Worm (Caenorhabditis elegans) whole organism, mixed stage, embryonic: ENCODE measurements around the gene W06G6.15.

Source experiments
- M03D4.4 ChIP-seq: sonication (generic microtip); optimal IDR thresholded peaks from 2 replicates; lab custom pipeline; 2017; ENCODE audit warnings: mild to moderate bottlenecking, missing genetic modification characterization, missing compliant biosample characterization
- bed-3 ChIP-seq: fragments of 200-800 bp; sonication (Bioruptor generic); optimal IDR thresholded peaks from 3 replicates; lab custom pipeline; 2018; ENCODE audit warnings: mild to moderate bottlenecking, missing genetic modification characterization, moderate library complexity, missing compliant biosample characterization
- blmp-1 ChIP-seq: fragments of 150-350 bp; optimal IDR thresholded peaks from 2 replicates; lab custom pipeline; 2014; ENCODE audit warnings: missing biosample characterization, missing genetic modification characterization
- ceh-39 ChIP-seq: fragments of 150-350 bp; optimal IDR thresholded peaks from 2 replicates; lab custom pipeline; 2014; ENCODE audit warnings: missing biosample characterization, missing genetic modification characterization
- ceh-43 ChIP-seq: fragments of 200-800 bp; sonication (Bioruptor generic); optimal IDR thresholded peaks from 2 replicates; lab custom pipeline; 2018; ENCODE audit warnings: mild to moderate bottlenecking, missing genetic modification characterization, moderate library complexity, missing compliant biosample characterization
- ceh-83 ChIP-seq: fragments of 200-800 bp; sonication (Bioruptor generic); optimal IDR thresholded peaks from 2 replicates; lab custom pipeline; 2018; ENCODE audit warnings: mild to moderate bottlenecking, missing genetic modification characterization, missing compliant biosample characterization
- ces-1 ChIP-seq: fragments of 150-350 bp; optimal IDR thresholded peaks from 2 replicates; lab custom pipeline; 2014; ENCODE audit warnings: missing biosample characterization, missing genetic modification reagents, missing genetic modification characterization
- cnd-1 ChIP-seq: fragments of 200-800 bp; sonication (Bioruptor generic); optimal IDR thresholded peaks from 2 replicates; lab custom pipeline; 2018; ENCODE audit warnings: mild to moderate bottlenecking, missing genetic modification characterization, missing compliant biosample characterization
- drap-1 ChIP-seq: fragments of 200-800 bp; sonication (Bioruptor generic); optimal IDR thresholded peaks from 3 replicates; lab custom pipeline; 2018; ENCODE audit warnings: mild to moderate bottlenecking, missing genetic modification characterization, missing compliant biosample characterization
- elt-1 ChIP-seq: sonication (generic microtip); optimal IDR thresholded peaks from 2 replicates; lab custom pipeline; 2017; ENCODE audit warnings: missing genetic modification characterization, mild to moderate bottlenecking, missing compliant biosample characterization, antibody characterized with exemption, moderate library complexity, borderline replicate concordance; ENCODE audit not compliant: insufficient read depth
- elt-3 ChIP-seq: fragments of 150-350 bp; optimal IDR thresholded peaks from 2 replicates; lab custom pipeline; 2014; ENCODE audit warnings: missing biosample characterization, missing genetic modification characterization
- flh-1 ChIP-seq: fragments of 200-800 bp; sonication (Bioruptor generic); optimal IDR thresholded peaks from 2 replicates; lab custom pipeline; 2018; ENCODE audit warnings: mild to moderate bottlenecking, missing genetic modification characterization, moderate library complexity, missing compliant biosample characterization
- ham-2 ChIP-seq: fragments of 200-800 bp; sonication (Bioruptor generic); optimal IDR thresholded peaks from 2 replicates; lab custom pipeline; 2018; ENCODE audit warnings: mild to moderate bottlenecking, missing genetic modification characterization, missing compliant biosample characterization
- hlh-1 ChIP-seq: fragments of 150-350 bp; optimal IDR thresholded peaks from 2 replicates; lab custom pipeline; 2014; ENCODE audit warnings: missing biosample characterization, missing genetic modification reagents, missing genetic modification characterization
- lin-13 ChIP-seq: fragments of 150-350 bp; optimal IDR thresholded peaks from 2 replicates; lab custom pipeline; 2014; ENCODE audit warnings: missing biosample characterization, missing genetic modification characterization
- lin-32 ChIP-seq: fragments of 200-800 bp; sonication (Bioruptor generic); optimal IDR thresholded peaks from 2 replicates; lab custom pipeline; 2018; ENCODE audit warnings: mild to moderate bottlenecking, missing genetic modification characterization, missing compliant biosample characterization
- lsy-2 ChIP-seq: fragments of 150-350 bp; optimal IDR thresholded peaks from 2 replicates; lab custom pipeline; 2014; ENCODE audit warnings: missing biosample characterization, missing genetic modification characterization
- mep-1 ChIP-seq: fragments of 150-350 bp; optimal IDR thresholded peaks from 2 replicates; lab custom pipeline; 2017; ENCODE audit warnings: missing biosample characterization, missing genetic modification reagents, missing genetic modification characterization, inconsistent platforms
- nhr-12 ChIP-seq: fragments of 150-350 bp; optimal IDR thresholded peaks from 2 replicates; lab custom pipeline; 2014; ENCODE audit warnings: missing biosample characterization, missing genetic modification characterization
- nhr-2 ChIP-seq: fragments of 150-350 bp; optimal IDR thresholded peaks from 2 replicates; lab custom pipeline; 2014; ENCODE audit warnings: missing biosample characterization, missing genetic modification characterization
- nhr-28 ChIP-seq: fragments of 150-350 bp; optimal IDR thresholded peaks from 2 replicates; lab custom pipeline; 2014; ENCODE audit warnings: missing biosample characterization, missing genetic modification characterization
- nhr-76 ChIP-seq: sonication (generic microtip); optimal IDR thresholded peaks from 2 replicates; lab custom pipeline; 2017; ENCODE audit warnings: missing biosample characterization, missing genetic modification characterization
- pha-4 ChIP-seq: fragments of 150-350 bp; optimal IDR thresholded peaks from 2 replicates; lab custom pipeline; 2018; ENCODE audit warnings: missing biosample characterization, missing genetic modification reagents, missing genetic modification characterization
- sem-2 ChIP-seq: fragments of 200-800 bp; sonication (Bioruptor generic); optimal IDR thresholded peaks from 2 replicates; lab custom pipeline; 2018; ENCODE audit warnings: mild to moderate bottlenecking, missing genetic modification characterization, missing compliant biosample characterization
- snpc-4 ChIP-seq: fragments of 150-350 bp; optimal IDR thresholded peaks from 2 replicates; lab custom pipeline; 2014; ENCODE audit warnings: missing biosample characterization, missing genetic modification characterization
- sptf-1 ChIP-seq: sonication (generic microtip); optimal IDR thresholded peaks from 2 replicates; lab custom pipeline; 2017; ENCODE audit warnings: mild to moderate bottlenecking, missing genetic modification characterization, moderate library complexity, missing compliant biosample characterization
- tbx-8 ChIP-seq: fragments of 200-800 bp; sonication (Bioruptor generic); optimal IDR thresholded peaks from 2 replicates; lab custom pipeline; 2018; ENCODE audit warnings: mild to moderate bottlenecking, missing genetic modification characterization, moderate library complexity, missing compliant biosample characterization
- unc-120 ChIP-seq: sonication (generic microtip); optimal IDR thresholded peaks from 2 replicates; lab custom pipeline; 2017; ENCODE audit warnings: missing genetic modification characterization, missing compliant biosample characterization; ENCODE audit not compliant: poor library complexity, severe bottlenecking
- unc-39 ChIP-seq: fragments of 150-350 bp; optimal IDR thresholded peaks from 2 replicates; lab custom pipeline; 2014; ENCODE audit warnings: missing biosample characterization, missing genetic modification characterization
- unc-62 ChIP-seq: fragments of 150-350 bp; optimal IDR thresholded peaks from 2 replicates; lab custom pipeline; 2014; ENCODE audit warnings: missing biosample characterization, missing genetic modification reagents, missing genetic modification characterization
- zip-8 ChIP-seq: fragments of 150-350 bp; optimal IDR thresholded peaks from 2 replicates; lab custom pipeline; 2014; ENCODE audit warnings: missing biosample characterization, missing genetic modification characterization
- ztf-11 ChIP-seq: fragments of 150-350 bp; optimal IDR thresholded peaks from 2 replicates; lab custom pipeline; 2014; ENCODE audit warnings: missing biosample characterization, missing genetic modification characterization

Gene W06G6.15

DNA sequence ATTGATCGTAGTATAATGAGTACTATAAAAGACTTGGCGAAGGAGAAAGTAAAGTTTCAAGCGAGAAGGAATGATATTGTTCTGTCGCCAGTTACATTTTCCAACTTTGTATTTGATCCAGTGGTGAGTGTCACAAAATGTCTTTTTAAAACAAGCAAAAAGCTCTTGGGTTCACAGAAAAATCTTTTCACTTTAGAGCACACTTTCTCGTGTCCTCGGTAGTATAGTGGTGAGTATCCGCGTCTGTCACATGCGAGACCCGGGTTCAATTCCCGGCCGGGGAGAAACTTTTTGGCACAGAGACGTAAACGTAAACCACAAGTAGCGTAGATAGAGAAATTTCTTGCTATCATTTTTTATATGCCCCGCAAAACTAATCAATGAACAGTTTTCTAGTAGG is 14.0 kb upstream of the W06G6.15 start:
- no peak for TF ChIP-seq ham-2 (GFP tag; lab: Kevin White, UChicago)
- TF ChIP-seq unc-62 (GFP tag; lab: Kevin White, UChicago): no peak
- TF ChIP-seq lin-32 (GFP tag; lab: Kevin White, UChicago): no peak
- no peak for TF ChIP-seq elt-1 (tag; lab: Kevin White, UChicago)
- no peak for TF ChIP-seq flh-1
- no peak for TF ChIP-seq nhr-28 (tag; lab: Kevin White, UChicago)
- no peak for TF ChIP-seq lsy-2 (tag; lab: Kevin White, UChicago)
- no peak for TF ChIP-seq ceh-39 (tag; lab: Kevin White, UChicago)
- TF ChIP-seq pha-4: no peak
- TF ChIP-seq sem-2 (GFP tag; lab: Kevin White, UChicago): no peak
- TF ChIP-seq unc-39 (tag; lab: Kevin White, UChicago): no peak
- no peak for TF ChIP-seq snpc-4 (tag; lab: Kevin White, UChicago)
- TF ChIP-seq M03D4.4 (tag; lab: Kevin White, UChicago): no peak
- TF ChIP-seq, all 35 proteins: peak for 0

- no peak for TF ChIP-seq ceh-43 (GFP tag; lab: Kevin White, UChicago)
- no peak for TF ChIP-seq snpc-4 (tag; lab: Kevin White, UChicago)
- TF ChIP-seq ceh-83: no peak
- TF ChIP-seq mep-1: no peak
- TF ChIP-seq hlh-1 (tag; lab: Kevin White, UChicago): no peak
- no peak for TF ChIP-seq pha-4
- no peak for TF ChIP-seq unc-39 (tag; lab: Kevin White, UChicago)
- TF ChIP-seq blmp-1 (tag; lab: Kevin White, UChicago): no peak
- no peak for TF ChIP-seq elt-3
Measured at ce11 chrV:16643558-16643957, 10.8 kb upstream of the W06G6.15 start, which contains the start of gene srw-77. Gene srw-77 (minus strand): TSS chrV:16643658.

DNA sequence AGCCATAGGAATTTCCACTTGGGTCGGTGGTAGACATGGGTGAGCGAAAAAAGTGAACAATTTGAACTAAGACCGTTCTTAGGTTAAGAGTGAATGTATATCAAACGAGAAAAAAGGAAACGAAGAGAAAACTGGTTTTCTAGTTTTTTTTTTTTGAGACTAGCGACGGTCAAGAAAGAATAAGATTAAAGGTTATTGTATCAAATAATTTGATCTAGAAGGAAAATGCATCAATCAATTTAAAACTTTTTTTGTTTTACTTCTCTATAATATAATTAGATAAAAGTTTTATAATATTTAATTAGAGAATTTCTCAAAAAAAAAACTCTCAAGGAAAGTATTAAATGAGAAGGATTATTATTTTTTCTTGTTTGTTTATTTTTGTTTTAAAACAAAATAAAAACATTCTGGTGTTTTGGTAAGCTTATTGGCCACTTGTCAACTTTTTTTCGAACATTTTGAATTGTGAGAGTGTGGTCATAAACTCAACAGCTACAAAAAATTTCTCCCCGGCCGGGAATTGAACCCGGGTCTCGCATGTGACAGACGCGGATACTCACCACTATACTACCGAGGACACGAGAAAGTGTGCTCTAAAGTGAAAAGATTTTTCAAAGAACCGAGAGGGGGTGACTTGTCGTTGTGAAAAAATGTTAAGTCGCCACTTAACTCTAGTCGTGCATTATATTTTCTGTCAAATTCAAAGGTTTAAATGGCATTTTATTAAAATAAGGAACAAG is 9.0 kb upstream of the W06G6.15 start, which contains the start of gene W06G6.17:
TSS of gene W06G6.17 (minus strand) at position 51 of the 740 bp plus-strand sequence.
- TF ChIP-seq tbx-8: no peak
- no peak for TF ChIP-seq ztf-11 (tag; lab: Kevin White, UChicago)
- TF ChIP-seq lsy-2 (tag; lab: Kevin White, UChicago): no peak
- TF ChIP-seq sptf-1 (tag; lab: Kevin White, UChicago): no peak
- no peak for TF ChIP-seq elt-3
- TF ChIP-seq pha-4: no peak
- no peak for TF ChIP-seq ceh-83
- TF ChIP-seq elt-1 (tag; lab: Kevin White, UChicago): no peak
- TF ChIP-seq sem-2 (GFP tag; lab: Kevin White, UChicago): no peak
- no peak for TF ChIP-seq blmp-1 (tag; lab: Kevin White, UChicago)
- no peak for TF ChIP-seq ces-1
- TF ChIP-seq drap-1 (GFP tag; lab: Kevin White, UChicago): no peak
- TF ChIP-seq ham-2 (GFP tag; lab: Kevin White, UChicago): no peak

- no peak for TF ChIP-seq ceh-39 (tag; lab: Kevin White, UChicago)
Measured at ce11 chrV:16646372-16646771, 8.0 kb upstream of the W06G6.15 start, which contains the start of gene W06G6.9. Gene W06G6.9 (minus strand): TSS chrV:16646472.

DNA sequence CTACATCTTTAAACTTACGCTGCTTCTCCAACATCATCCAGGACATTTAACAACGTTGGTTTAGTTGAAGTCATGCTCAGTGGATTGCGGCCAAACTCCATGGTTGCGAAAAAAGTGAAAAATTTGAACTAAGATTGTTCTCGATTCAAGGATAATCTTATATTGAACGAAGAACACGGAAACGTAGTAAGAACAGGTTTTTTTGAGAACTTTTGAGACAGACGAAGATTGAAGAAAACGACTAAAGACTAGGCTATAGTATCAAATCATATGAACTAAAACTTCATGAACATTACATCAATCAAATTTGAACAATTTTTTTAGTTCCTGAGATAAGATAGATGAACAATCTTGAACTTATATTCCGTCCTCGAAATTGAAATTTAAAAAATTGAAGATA is 7.2 kb upstream of the W06G6.15 start, which contains the start of gene W06G6.10:
TSS of gene W06G6.10 (minus strand) at position 101 of the 400 bp plus-strand sequence.
- TF ChIP-seq nhr-12 (tag; lab: Kevin White, UChicago) (no peak), nhr-76 (tag; lab: Kevin White, UChicago) (no peak), cnd-1 (tag; lab: Kevin White, UChicago) (no peak), sem-2 (GFP tag; lab: Kevin White, UChicago) (no peak), zip-8 (no peak), ceh-43 (GFP tag; lab: Kevin White, UChicago) (no peak), ceh-39 (tag; lab: Kevin White, UChicago) (no peak), ztf-11 (tag; lab: Kevin White, UChicago) (no peak), bed-3 (GFP tag; lab: Kevin White, UChicago) (no peak), pha-4 (no peak), unc-39 (tag; lab: Kevin White, UChicago) (no peak), lin-13 (tag; lab: Kevin White, UChicago) (no peak), elt-1 (tag; lab: Kevin White, UChicago) (no peak), sptf-1 (tag; lab: Kevin White, UChicago) (no peak), unc-120 (no peak), nhr-2 (tag; lab: Kevin White, UChicago) (no peak)
